Worm (Caenorhabditis elegans): ENCODE data around the gene ZK218.7.

ZK218.7 gene

ce11 chrV:17154944-17155343 is 49.4 kb downstream of the ZK218.7 start:
- TF ChIP-seq zip-11 (GFP tag; IDR thresholded peaks at IDR 0.05) (no peak), mxl-3 (GFP tag; optimal IDR thresholded peaks at IDR 0.05) (no peak), aha-1 (tag) (peak; percentile 91), ceh-82 (tag; optimal IDR thresholded peaks at IDR 0.05) (no peak), dpl-1 (GFP tag; optimal IDR thresholded peaks at IDR 0.05) (no peak)

ce11 chrV:17155384-17155858 is 49.8 kb downstream of the ZK218.7 start, which contains the start of gene F40D4.17:
F40D4.17 (minus strand) TSS chrV:17155434.
- TF ChIP-seq ztf-11 (tag; optimal IDR thresholded peaks at IDR 0.05) (no peak), dpl-1 (GFP tag; optimal IDR thresholded peaks at IDR 0.05) (no peak), spr-3 (GFP tag; optimal IDR thresholded peaks at IDR 0.05) (no peak), saeg-2 (GFP tag; IDR thresholded peaks at IDR 0.05) (no peak), nhr-102 (tag; optimal IDR thresholded peaks at IDR 0.05) (no peak), lin-29 (GFP tag; IDR thresholded peaks at IDR 0.05) (no peak), aly-2 (tag; optimal IDR thresholded peaks at IDR 0.05) (no peak)
